Worm (Caenorhabditis elegans) whole organism, L1 larva: ENCODE measurements around the gene F53C3.7.
A peak's percentile ranks its signal among the peaks of the same experiment; 100 is the strongest.

Source experiments
- C04F5.9 ChIP-seq: sonication (generic microtip); optimal IDR thresholded peaks from 2 replicates; lab custom pipeline; 2016; ENCODE audit warnings: missing genetic modification characterization, missing compliant biosample characterization
- F16B12.6 ChIP-seq: fragments of 150-350 bp; optimal IDR thresholded peaks from 2 replicates; lab custom pipeline; 2014; ENCODE audit warnings: missing biosample characterization, missing genetic modification characterization
- Y116A8C.19 ChIP-seq: sonication (generic microtip); optimal IDR thresholded peaks from 2 replicates; lab custom pipeline; 2016; ENCODE audit warnings: missing compliant biosample characterization, missing genetic modification characterization, borderline replicate concordance
- ama-1 ChIP-seq: fragments of 150-350 bp; optimal IDR thresholded peaks from 2 replicates; lab custom pipeline; 2014
- blmp-1 ChIP-seq: fragments of 150-350 bp; optimal IDR thresholded peaks from 2 replicates; lab custom pipeline; 2014; ENCODE audit warnings: missing biosample characterization, missing genetic modification characterization
- ceh-63 ChIP-seq: fragments of 200-800 bp; sonication (Bioruptor generic); optimal IDR thresholded peaks from 2 replicates; lab custom pipeline; 2018; ENCODE audit warnings: mild to moderate bottlenecking, missing genetic modification characterization, missing compliant biosample characterization
- ceh-82 ChIP-seq, 3 experiments: fragments of 150-350 bp in 1 of 3; sonication (generic microtip) in 2 of 3; optimal IDR thresholded peaks; 2 replicates each; lab custom pipeline; 2014 to 2017; ENCODE audit warnings: missing biosample characterization in 3 of 3, missing genetic modification characterization in 3 of 3
- ceh-88 ChIP-seq: fragments of 200-800 bp; sonication (Bioruptor generic); IDR thresholded peaks from 2 replicates; pipeline ENCODE4 v1.3.6; 2022; ENCODE audit warnings: missing genetic modification characterization, missing compliant biosample characterization
- ces-1 ChIP-seq: fragments of 150-350 bp; optimal IDR thresholded peaks from 2 replicates; lab custom pipeline; 2014; ENCODE audit warnings: missing biosample characterization, missing genetic modification reagents, missing genetic modification characterization
- dpl-1 ChIP-seq, 3 experiments: fragments of 150-350 bp in 2 of 3; sonication (generic microtip) in 1 of 3; optimal IDR thresholded peaks; 2 replicates each; lab custom pipeline; 2014 to 2017; ENCODE audit warnings: missing biosample characterization in 3 of 3, missing genetic modification characterization in 3 of 3, missing genetic modification reagents in 3 of 3
- dsc-1 ChIP-seq: sonication (generic microtip); optimal IDR thresholded peaks from 2 replicates; lab custom pipeline; 2016; ENCODE audit warnings: mild to moderate bottlenecking, missing genetic modification characterization, missing compliant biosample characterization
- efl-1 ChIP-seq, 4 experiments: fragments of 150-350 bp; optimal IDR thresholded peaks in 3 of 4; peaks in 1 of 4; 1 replicate in 1 of 4; 2 replicates in 3 of 4; lab custom pipeline; 2014; ENCODE audit warnings: missing biosample characterization in 2 of 4, missing genetic modification characterization in 2 of 4, missing genetic modification reagents in 2 of 4
- efl-3 ChIP-seq: fragments of 200-800 bp; sonication (Bioruptor generic); optimal IDR thresholded peaks from 2 replicates; lab custom pipeline; 2018; ENCODE audit warnings: mild to moderate bottlenecking, missing genetic modification characterization, missing compliant biosample characterization
- egl-13 ChIP-seq: sonication (generic microtip); optimal IDR thresholded peaks from 2 replicates; lab custom pipeline; 2016; ENCODE audit warnings: missing genotype, missing genetic modification reagents, missing genetic modification characterization, missing compliant biosample characterization
- egl-27 ChIP-seq, 2 experiments: fragments of 150-350 bp in 1 of 2; sonication (generic microtip); optimal IDR thresholded peaks; 3 replicates each; lab custom pipeline; 2017 to 2018; ENCODE audit warnings: missing biosample characterization in 2 of 2, missing genetic modification characterization in 2 of 2, missing genetic modification reagents in 2 of 2
- elt-2 ChIP-seq: sonication (generic microtip); optimal IDR thresholded peaks from 2 replicates; lab custom pipeline; 2016; ENCODE audit warnings: missing genetic modification characterization, mild to moderate bottlenecking, inconsistent platforms, missing compliant biosample characterization, missing genetic modification reagents
- elt-3 ChIP-seq, 6 experiments: fragments of 150-350 bp in 1 of 6; sonication (generic microtip); optimal IDR thresholded peaks; 2 replicates each; lab custom pipeline; 2017 to 2018; ENCODE audit warnings: missing biosample characterization in 6 of 6, missing genetic modification characterization in 6 of 6, inconsistent platforms in 1 of 6
- fkh-10 ChIP-seq: sonication (generic microtip); optimal IDR thresholded peaks from 2 replicates; lab custom pipeline; 2017; ENCODE audit warnings: missing biosample characterization, missing genetic modification reagents, missing genetic modification characterization
- fkh-8 ChIP-seq: sonication (generic microtip); optimal IDR thresholded peaks from 2 replicates; lab custom pipeline; 2016; ENCODE audit warnings: mild to moderate bottlenecking, missing genetic modification characterization, missing compliant biosample characterization
- fos-1 ChIP-seq: fragments of 150-350 bp; optimal IDR thresholded peaks from 2 replicates; lab custom pipeline; 2014; ENCODE audit warnings: missing biosample characterization, missing genetic modification characterization
- grh-1 ChIP-seq: fragments of 200-800 bp; sonication (Bioruptor generic); IDR thresholded peaks from 2 replicates; pipeline ENCODE4 v1.3.6; 2022; ENCODE audit warnings: missing genetic modification reagents, missing genetic modification characterization, missing compliant biosample characterization
- hpl-2 ChIP-seq: fragments of 150-350 bp; optimal IDR thresholded peaks from 2 replicates; lab custom pipeline; 2014; ENCODE audit warnings: missing biosample characterization, missing genetic modification reagents, missing genetic modification characterization
- isw-1 ChIP-seq: fragments of 200-800 bp; sonication (Bioruptor generic); IDR thresholded peaks from 2 replicates; pipeline ENCODE4 v1.3.6; 2022; ENCODE audit warnings: missing genetic modification characterization, missing compliant biosample characterization
- jun-1 ChIP-seq: fragments of 150-350 bp; optimal IDR thresholded peaks from 2 replicates; lab custom pipeline; 2014; ENCODE audit warnings: missing biosample characterization, missing genetic modification reagents, missing genetic modification characterization
- lin-14 ChIP-seq: fragments of 200-800 bp; sonication (Bioruptor generic); optimal IDR thresholded peaks from 2 replicates; lab custom pipeline; 2018; ENCODE audit warnings: mild to moderate bottlenecking, missing genetic modification characterization, moderate library complexity, missing compliant biosample characterization
- lin-39 ChIP-seq: fragments of 150-350 bp; optimal IDR thresholded peaks from 2 replicates; lab custom pipeline; 2014; ENCODE audit warnings: missing biosample characterization, missing genetic modification reagents, missing genetic modification characterization
- lir-3 ChIP-seq: sonication (generic microtip); optimal IDR thresholded peaks from 2 replicates; lab custom pipeline; 2016; ENCODE audit warnings: mild to moderate bottlenecking, missing genetic modification characterization, moderate library complexity, missing compliant biosample characterization; ENCODE audit not compliant: poor library complexity
- lsy-2 ChIP-seq, 2 experiments: fragments of 150-350 bp; optimal IDR thresholded peaks; 2 replicates each; lab custom pipeline; 2014; ENCODE audit warnings: missing biosample characterization in 2 of 2, missing genetic modification characterization in 2 of 2
- mdl-1 ChIP-seq, 2 experiments: fragments of 150-350 bp; optimal IDR thresholded peaks; 2 replicates each; lab custom pipeline; 2014 to 2017; ENCODE audit warnings: missing biosample characterization in 2 of 2, missing genetic modification characterization in 2 of 2, inconsistent platforms in 1 of 2
- mef-2 ChIP-seq: fragments of 150-350 bp; optimal IDR thresholded peaks from 2 replicates; lab custom pipeline; 2014; ENCODE audit warnings: missing biosample characterization, missing genetic modification characterization
- mep-1 ChIP-seq: fragments of 150-350 bp; optimal IDR thresholded peaks from 2 replicates; lab custom pipeline; 2014; ENCODE audit warnings: missing biosample characterization, missing genetic modification characterization
- nhr-19 ChIP-seq: fragments of 200-800 bp; sonication (Bioruptor generic); conservative IDR thresholded peaks from 2 replicates; pipeline ENCODE4 v1.3.6; 2022; ENCODE audit warnings: missing genetic modification characterization, missing compliant biosample characterization
- nhr-20 ChIP-seq: sonication (generic microtip); optimal IDR thresholded peaks from 2 replicates; lab custom pipeline; 2016; ENCODE audit warnings: mild to moderate bottlenecking, missing genetic modification characterization, missing compliant biosample characterization
- nhr-237 ChIP-seq: fragments of 150-350 bp; optimal IDR thresholded peaks from 2 replicates; lab custom pipeline; 2014; ENCODE audit warnings: missing biosample characterization, missing genetic modification characterization
- nhr-47 ChIP-seq: sonication (generic microtip); optimal IDR thresholded peaks from 2 replicates; lab custom pipeline; 2016; ENCODE audit warnings: mild to moderate bottlenecking, missing genetic modification characterization, moderate library complexity, missing compliant biosample characterization
- nhr-71 ChIP-seq: sonication (generic microtip); optimal IDR thresholded peaks from 2 replicates; lab custom pipeline; 2016; ENCODE audit warnings: mild to moderate bottlenecking, missing genetic modification characterization, moderate library complexity, missing compliant biosample characterization
- nhr-76 ChIP-seq: sonication (generic microtip); optimal IDR thresholded peaks from 2 replicates; lab custom pipeline; 2017; ENCODE audit warnings: missing biosample characterization, missing genetic modification characterization
- nhr-85 ChIP-seq: sonication (generic microtip); peaks from one replicate; lab custom pipeline; 2016; ENCODE audit warnings: missing genetic modification characterization, inconsistent platforms, missing compliant biosample characterization
- rnt-1 ChIP-seq: sonication (generic microtip); optimal IDR thresholded peaks from 2 replicates; lab custom pipeline; 2016; ENCODE audit warnings: mild to moderate bottlenecking, missing genetic modification characterization, moderate library complexity, missing compliant biosample characterization
- skn-1 ChIP-seq: fragments of 150-350 bp; optimal IDR thresholded peaks from 2 replicates; lab custom pipeline; 2014; ENCODE audit warnings: missing biosample characterization, missing genetic modification characterization
- snpc-4 ChIP-seq: fragments of 150-350 bp; optimal IDR thresholded peaks from 2 replicates; lab custom pipeline; 2014; ENCODE audit warnings: missing biosample characterization, missing genetic modification characterization
- snu-23 ChIP-seq: sonication (generic microtip); optimal IDR thresholded peaks from 2 replicates; lab custom pipeline; 2016; ENCODE audit warnings: missing genetic modification characterization, missing compliant biosample characterization
- sox-4 ChIP-seq: sonication (generic microtip); optimal IDR thresholded peaks from 2 replicates; lab custom pipeline; 2016; ENCODE audit warnings: missing genetic modification characterization, missing compliant biosample characterization
- sup-37 ChIP-seq: fragments of 200-800 bp; sonication (Bioruptor generic); optimal IDR thresholded peaks from 2 replicates; lab custom pipeline; 2018; ENCODE audit warnings: mild to moderate bottlenecking, missing genetic modification characterization, missing compliant biosample characterization
- swsn-7 ChIP-seq: sonication (generic microtip); optimal IDR thresholded peaks from 2 replicates; lab custom pipeline; 2016; ENCODE audit warnings: missing genetic modification characterization, missing compliant biosample characterization
- unc-130 ChIP-seq: fragments of 150-350 bp; optimal IDR thresholded peaks from 2 replicates; lab custom pipeline; 2017; ENCODE audit warnings: missing biosample characterization, missing genetic modification characterization, inconsistent platforms
- unc-30 ChIP-seq: sonication (generic microtip); optimal IDR thresholded peaks from 2 replicates; lab custom pipeline; 2017; ENCODE audit warnings: missing biosample characterization, missing genetic modification characterization
- unc-62 ChIP-seq: fragments of 150-350 bp; optimal IDR thresholded peaks from 2 replicates; lab custom pipeline; 2014; ENCODE audit warnings: missing biosample characterization, missing genetic modification reagents, missing genetic modification characterization
- unc-86 ChIP-seq: sonication (generic microtip); optimal IDR thresholded peaks from 2 replicates; lab custom pipeline; 2016; ENCODE audit warnings: missing genetic modification characterization, missing compliant biosample characterization
- unc-98 ChIP-seq: fragments of 200-800 bp; sonication (Bioruptor generic); IDR thresholded peaks from 2 replicates; pipeline ENCODE4 v1.3.6; 2022; ENCODE audit warnings: missing genetic modification characterization, missing compliant biosample characterization
- xbp-1 ChIP-seq: sonication (generic microtip); optimal IDR thresholded peaks from 2 replicates; lab custom pipeline; 2016; ENCODE audit warnings: missing genetic modification characterization, missing compliant biosample characterization
- zag-1 ChIP-seq: fragments of 150-350 bp; optimal IDR thresholded peaks from 2 replicates; lab custom pipeline; 2014; ENCODE audit warnings: missing biosample characterization, missing genetic modification characterization
- ztf-11 ChIP-seq, 2 experiments: sonication (generic microtip); optimal IDR thresholded peaks; 2 replicates each; lab custom pipeline; 2016 to 2017; ENCODE audit warnings: missing genetic modification characterization in 2 of 2, missing biosample characterization in 1 of 2, missing compliant biosample characterization in 1 of 2

The F53C3.7 gene

DNA sequence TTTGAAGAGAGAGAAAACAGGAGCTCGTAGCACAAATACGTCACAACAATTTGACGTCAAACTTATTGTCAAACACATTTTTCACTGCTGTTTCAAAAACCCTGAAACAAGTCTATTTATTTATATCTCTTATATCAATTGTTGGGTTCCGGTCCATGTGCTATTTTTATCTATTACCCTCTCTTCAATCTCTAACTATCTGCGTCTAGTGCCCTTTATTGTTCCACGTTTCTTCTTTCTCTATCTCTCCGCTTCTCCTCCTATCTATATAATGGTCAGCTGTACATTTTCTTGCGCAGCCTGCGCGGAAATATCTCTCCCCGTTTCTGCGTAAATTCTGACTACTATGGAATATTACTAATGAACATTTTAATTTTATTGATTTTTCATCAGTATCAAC is 2.1 kb downstream of the F53C3.7 start:
- peak; percentile 24 to 43 (median 31) for TF ChIP-seq dpl-1 (GFP tag; optimal IDR thresholded peaks at IDR 0.05; lab: Kevin White, UChicago)
- TF ChIP-seq efl-1 (optimal IDR thresholded peaks at IDR 0.05; lab: Kevin White, UChicago) = peak; percentile 56 to 62
- TF ChIP-seq efl-1 (GFP tag; optimal IDR thresholded peaks at IDR 0.05 in 1 of 2; lab: Kevin White, UChicago) = peak; percentile 32 to 49
- TF ChIP-seq egl-13 (tag; lab: Kevin White, UChicago) = peak; percentile 47
- TF ChIP-seq Y116A8C.19 (tag; lab: Kevin White, UChicago) = no peak
- peak; percentile 54 for TF ChIP-seq rnt-1 (tag; lab: Kevin White, UChicago)
- peak; percentile 37 to 67 for TF ChIP-seq lsy-2 (tag; optimal IDR thresholded peaks at IDR 0.05; lab: Kevin White, UChicago)
- TF ChIP-seq mep-1 (tag; lab: Kevin White, UChicago) = peak; percentile 57
- TF ChIP-seq efl-3 (GFP tag; lab: Kevin White, UChicago) = no peak
- no peak for TF ChIP-seq fkh-10
- peak; percentile 1 for TF ChIP-seq dsc-1 (tag; lab: Kevin White, UChicago)
- peak; percentile 41 for TF ChIP-seq swsn-7
- TF ChIP-seq nhr-71 (tag; lab: Kevin White, UChicago) = peak; percentile 77
- TF ChIP-seq nhr-76 = no peak
- TF ChIP-seq fos-1 (tag; lab: Kevin White, UChicago) = peak; percentile 17
- no peak for TF ChIP-seq ama-1 (lab: Kevin White, UChicago)
- no peak for TF ChIP-seq unc-98 (GFP tag; lab: Robert Waterston, UW)
- TF ChIP-seq snu-23 = peak; percentile 68
- TF ChIP-seq ceh-88 (GFP tag; lab: Robert Waterston, UW) = no peak
- peak; percentile 59 for TF ChIP-seq skn-1 (tag; lab: Kevin White, UChicago)
- TF ChIP-seq elt-3 (tag; optimal IDR thresholded peaks at IDR 0.05; lab: Kevin White, UChicago) = peak in 2 of 6 experiments; percentile 39 to 59
- TF ChIP-seq grh-1 (GFP tag; lab: Robert Waterston, UW) = 0 out of 2 replicates have a peak, but pooled peaks have one; percentile 26
- no peak for TF ChIP-seq sox-4 (tag; lab: Kevin White, UChicago)
- peak; percentile 56 for TF ChIP-seq nhr-19 (GFP tag; lab: Robert Waterston, UW)
- peak; percentile 92 for TF ChIP-seq mef-2 (tag; lab: Kevin White, UChicago)
- no peak for TF ChIP-seq C04F5.9 (tag; lab: Kevin White, UChicago)
- TF ChIP-seq ceh-82 (tag; optimal IDR thresholded peaks at IDR 0.05; lab: Kevin White, UChicago) = peak in 1 of 3 experiments; percentile 15
- TF ChIP-seq zag-1 (tag; lab: Kevin White, UChicago) = no peak
- TF ChIP-seq ceh-63 (GFP tag; lab: Kevin White, UChicago) = no peak
- TF ChIP-seq lin-14 (GFP tag; lab: Kevin White, UChicago) = peak; percentile 88
- TF ChIP-seq unc-130 = peak; percentile 13
- TF ChIP-seq mdl-1 (tag; optimal IDR thresholded peaks at IDR 0.05; lab: Kevin White, UChicago) = peak in 1 of 2 experiments; percentile 27
- TF ChIP-seq jun-1 (tag; lab: Kevin White, UChicago) = peak; percentile 27
- peak; percentile 19; the same call in 1 of the 2 replicates for TF ChIP-seq isw-1 (GFP tag; lab: Robert Waterston, UW)
- TF ChIP-seq hpl-2 (GFP tag; lab: Kevin White, UChicago) = no peak
- TF ChIP-seq ztf-11 (tag; optimal IDR thresholded peaks at IDR 0.05; lab: Kevin White, UChicago) = no peak
- TF ChIP-seq fkh-8 = peak; percentile 35
- no peak for TF ChIP-seq ces-1
- TF ChIP-seq sup-37 = no peak
- TF ChIP-seq unc-62 (GFP tag; lab: Kevin White, UChicago) = no peak
- no peak for TF ChIP-seq unc-30
- TF ChIP-seq snpc-4 = peak; percentile 33
- TF ChIP-seq unc-86 (tag; lab: Kevin White, UChicago) = peak; percentile 23
- peak; percentile 52 for TF ChIP-seq nhr-47
- no peak for TF ChIP-seq F16B12.6 (tag; lab: Kevin White, UChicago)
- peak; percentile 45 for TF ChIP-seq blmp-1 (tag; lab: Kevin White, UChicago)
- TF ChIP-seq lir-3 = peak; percentile 58
- peak; percentile 66 for TF ChIP-seq nhr-20
- peak; percentile 5 for TF ChIP-seq elt-2 (tag; lab: Kevin White, UChicago)
- peak; percentile 47 for TF ChIP-seq xbp-1 (tag; lab: Kevin White, UChicago)
- TF ChIP-seq nhr-85 (tag; lab: Kevin White, UChicago) = peak; percentile 78
- TF ChIP-seq nhr-237 (tag; lab: Kevin White, UChicago) = no peak
- no peak for TF ChIP-seq egl-27 (tag; optimal IDR thresholded peaks at IDR 0.05; lab: Kevin White, UChicago)
- no peak for TF ChIP-seq lin-39 (tag; lab: Kevin White, UChicago)
